Worm (Caenorhabditis elegans): Measurements from ENCODE around the gene srr-6.
A peak's percentile ranks its signal among the peaks of the same experiment; 100 is the strongest.

The srr-6 gene

ce11 chrV:5012193-5012853 lies at the start of gene srr-6:
TSS of gene srr-6 (plus strand) at chrV:5012803.
- TF ChIP-seq lim-7 (GFP tag; IDR thresholded peaks at IDR 0.05), result no peak
- TF ChIP-seq lsy-2 (tag; optimal IDR thresholded peaks at IDR 0.05), result no peak
- peak; percentile 68 for TF ChIP-seq pqm-1 (tag; optimal IDR thresholded peaks at IDR 0.05)
- TF ChIP-seq dmd-6 (GFP tag; IDR thresholded peaks at IDR 0.05), result peak; percentile 66
- TF ChIP-seq unc-62 (GFP tag; optimal IDR thresholded peaks at IDR 0.05 in 1 of 2), result peak in 1 of 2 experiments; percentile 88
- no peak for TF ChIP-seq unc-62 (tag; optimal IDR thresholded peaks at IDR 0.05)
- TF ChIP-seq php-3 (GFP tag; IDR thresholded peaks at IDR 0.05), result peak; percentile 20; the same call in 1 of the 2 replicates
- TF ChIP-seq daf-16 (GFP tag; optimal IDR thresholded peaks at IDR 0.05), result no peak
- TF ChIP-seq daf-16 (tag; optimal IDR thresholded peaks at IDR 0.05), result peak; percentile 61
- no peak for TF ChIP-seq dmd-9 (GFP tag; IDR thresholded peaks at IDR 0.05)
- TF ChIP-seq nhr-28 (tag; optimal IDR thresholded peaks at IDR 0.05), result peak; percentile 53
- TF ChIP-seq nhr-77 (tag; optimal IDR thresholded peaks at IDR 0.05), result peak; percentile 63
- peak; percentile 54 for TF ChIP-seq hlh-11 (tag; optimal IDR thresholded peaks at IDR 0.05)
- TF ChIP-seq hif-1 (tag; optimal IDR thresholded peaks at IDR 0.05), result peak in 1 of 2 experiments; percentile 15
- no peak for TF ChIP-seq duxl-1 (tag; optimal IDR thresholded peaks at IDR 0.05; ENCODE audit: poor library complexity)
- peak in 1 of 2 experiments; percentile 42 for TF ChIP-seq mdl-1 (tag; optimal IDR thresholded peaks at IDR 0.05)

- no peak for TF ChIP-seq lin-39 (tag; optimal IDR thresholded peaks at IDR 0.05)
- no peak for TF ChIP-seq egl-27 (tag; optimal IDR thresholded peaks at IDR 0.05)
- peak; percentile 48; the same call in 1 of the 2 replicates for TF ChIP-seq hmg-1.1 (GFP tag; IDR thresholded peaks at IDR 0.05)
- TF ChIP-seq hlh-30 (tag; optimal IDR thresholded peaks at IDR 0.05; ENCODE audit: insufficient read depth), result peak; percentile 3
- peak; percentile 3 for TF ChIP-seq mep-1 (tag; optimal IDR thresholded peaks at IDR 0.05)
- no peak for TF ChIP-seq duxl-1 (tag; optimal IDR thresholded peaks at IDR 0.05; ENCODE audit: poor library complexity)
- no peak for TF ChIP-seq skn-1 (tag; optimal IDR thresholded peaks at IDR 0.05)
- TF ChIP-seq ceh-28 (tag; optimal IDR thresholded peaks at IDR 0.05), result peak; percentile 14
- TF ChIP-seq zag-1 (tag; optimal IDR thresholded peaks at IDR 0.05), result no peak
- TF ChIP-seq mes-2 (tag; optimal IDR thresholded peaks at IDR 0.05; ENCODE audit: poor library complexity, severe bottlenecking), result peak; percentile 42
- TF ChIP-seq lsy-2 (tag; optimal IDR thresholded peaks at IDR 0.05), result no peak
Observed at ce11 chrV:4962968-4963367, 49.6 kb upstream of the srr-6 start, which contains the start of gene tam-1. TSS of gene tam-1 (minus strand) at chrV:4963102.

- TF ChIP-seq F49E8.2 (tag; optimal IDR thresholded peaks at IDR 0.05; ENCODE audit: borderline replicate concordance), result peak; percentile 76
- no peak for TF ChIP-seq hmg-1.1 (GFP tag; IDR thresholded peaks at IDR 0.05)
- peak; percentile 36; the same call in 1 of the 2 replicates for TF ChIP-seq lin-38 (GFP tag; IDR thresholded peaks at IDR 0.05)
- no peak for TF ChIP-seq nhr-48 (tag; optimal IDR thresholded peaks at IDR 0.05)
Observed at ce11 chrV:4963606-4964005, 49.0 kb upstream of the srr-6 start.

ce11 chrV:4964020-4964635 lies 48.5 kb upstream of the srr-6 start:
- TF ChIP-seq egl-27 (tag; optimal IDR thresholded peaks at IDR 0.05) (no peak), set-16 (GFP tag; IDR thresholded peaks at IDR 0.05) (peak; percentile 63), D1046.2 (GFP tag; IDR thresholded peaks at IDR 0.05) (no peak), dve-1 (tag; optimal IDR thresholded peaks at IDR 0.05; ENCODE audit: insufficient read depth) (no peak), snpc-1.2 (GFP tag; IDR thresholded peaks at IDR 0.05) (no peak), ztf-11 (tag; optimal IDR thresholded peaks at IDR 0.05) (no peak), egl-43 (GFP tag; IDR thresholded peaks at IDR 0.05) (peak; percentile 31; the same call in 1 of the 2 replicates), dmd-8 (GFP tag; IDR thresholded peaks at IDR 0.05) (peak; percentile 49; the same call in 1 of the 2 replicates), rbr-2 (tag; optimal IDR thresholded peaks at IDR 0.05) (peak; percentile 0), hlh-30 (tag; optimal IDR thresholded peaks at IDR 0.05; ENCODE audit: insufficient read depth) (no peak), arid-1 (GFP tag; conservative IDR thresholded peaks at IDR 0.05) (no peak), nhr-28 (tag; optimal IDR thresholded peaks at IDR 0.05) (no peak), madf-5 (GFP tag; IDR thresholded peaks at IDR 0.05) (no peak), lin-13 (GFP tag; optimal IDR thresholded peaks at IDR 0.05) (no peak), mep-1 (tag; optimal IDR thresholded peaks at IDR 0.05) (no peak)
